Worm (Caenorhabditis elegans): ENCODE data around the gene F02C9.2.
A peak's percentile ranks its signal among the peaks of the same experiment; 100 is the strongest.

F02C9.2 gene

DNA sequence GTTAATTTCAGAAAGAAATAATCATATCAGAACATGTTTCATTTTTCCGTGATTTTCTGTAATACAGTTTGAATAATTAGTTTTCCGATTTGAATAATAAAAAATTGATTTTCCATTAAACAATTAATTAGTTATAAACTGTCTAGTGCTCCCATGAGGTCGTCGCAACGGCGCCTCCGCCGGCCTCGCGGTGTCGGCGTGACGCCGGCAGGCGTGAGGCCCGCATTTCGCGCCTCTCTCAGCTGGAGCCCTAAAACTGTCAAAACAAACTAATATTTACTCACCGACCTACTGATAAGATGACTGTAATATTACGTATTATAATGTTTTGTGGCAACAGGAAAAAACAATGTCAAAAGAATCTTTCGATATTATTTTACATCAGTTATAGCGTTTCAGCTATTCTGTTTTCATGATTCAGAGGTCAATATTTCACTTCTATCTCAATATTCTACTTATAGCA lies at the start of gene F02C9.2:
Gene F02C9.2, plus strand, starts transcription at position 413 of the 463 bp plus-strand sequence.
- TF ChIP-seq pha-4 (GFP tag; IDR thresholded peaks at IDR 0.05) (no peak), pha-4 (tag; optimal IDR thresholded peaks at IDR 0.05) (no peak), set-16 (GFP tag; IDR thresholded peaks at IDR 0.05) (peak; percentile 76)

- TF ChIP-seq F10B5.3 (tag; optimal IDR thresholded peaks at IDR 0.05) (no peak), Y48G9A.11 (GFP tag; IDR thresholded peaks at IDR 0.05) (no peak), pha-4 (GFP tag; IDR thresholded peaks at IDR 0.05) (no peak), pha-4 (tag; optimal IDR thresholded peaks at IDR 0.05) (no peak), mxl-2 (GFP tag; conservative IDR thresholded peaks at IDR 0.05) (no peak), hmg-1.1 (GFP tag; IDR thresholded peaks at IDR 0.05) (no peak), ztf-11 (tag; optimal IDR thresholded peaks at IDR 0.05) (no peak), mep-1 (tag; optimal IDR thresholded peaks at IDR 0.05) (no peak), dpl-1 (GFP tag; optimal IDR thresholded peaks at IDR 0.05) (no peak), F37D6.2 (tag; optimal IDR thresholded peaks at IDR 0.05) (no peak), cey-2 (tag; optimal IDR thresholded peaks at IDR 0.05; ENCODE audit: borderline replicate concordance, insufficient read depth) (no peak), gei-8 (GFP tag; optimal IDR thresholded peaks at IDR 0.05) (no peak), spr-1 (tag; optimal IDR thresholded peaks at IDR 0.05) (no peak), lin-13 (GFP tag; optimal IDR thresholded peaks at IDR 0.05) (no peak), egl-27 (tag; optimal IDR thresholded peaks at IDR 0.05) (no peak), attf-4 (tag; optimal IDR thresholded peaks at IDR 0.05) (no peak), nhr-11 (tag; optimal IDR thresholded peaks at IDR 0.05) (no peak), fkh-10 (GFP tag; optimal IDR thresholded peaks at IDR 0.05) (no peak)
Observed at ce11 chrV:3086260-3086659, 47.2 kb upstream of the F02C9.2 start, which contains the start of gene srt-8. TSS of gene srt-8 (plus strand) at chrV:3086560.

DNA sequence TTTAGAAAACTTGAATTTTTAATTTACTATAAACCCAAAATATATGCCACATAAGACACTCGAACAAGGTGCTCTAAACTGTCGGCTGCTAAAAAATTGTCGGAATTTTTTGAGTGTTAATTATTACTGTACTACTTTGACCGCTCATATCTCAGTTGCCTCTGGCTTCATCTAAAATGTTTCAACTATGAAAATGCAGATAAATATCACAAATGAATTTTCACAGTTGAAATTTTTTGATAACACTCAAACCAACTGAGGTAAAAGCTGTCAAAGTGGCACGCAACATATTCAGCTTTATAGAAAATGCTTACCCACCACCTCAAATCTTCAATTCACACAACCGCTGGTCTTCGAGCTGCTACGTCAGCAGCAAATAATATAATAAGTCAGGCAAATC lies 44.7 kb upstream of the F02C9.2 start, which contains the start of gene acs-21:
Gene acs-21, plus strand, starts transcription at position 301 of the 400 bp plus-strand sequence.
- no peak for TF ChIP-seq Y105C5A.15 (GFP tag; IDR thresholded peaks at IDR 0.05)
- TF ChIP-seq zip-2 (tag; optimal IDR thresholded peaks at IDR 0.05) = no peak
- TF ChIP-seq unc-130 (GFP tag; optimal IDR thresholded peaks at IDR 0.05) = no peak
- TF ChIP-seq ceh-62 (tag; optimal IDR thresholded peaks at IDR 0.05) = no peak

- TF ChIP-seq daf-16 (GFP tag; optimal IDR thresholded peaks at IDR 0.05) (no peak), daf-16 (tag; optimal IDR thresholded peaks at IDR 0.05) (peak; percentile 58), daf-8 (GFP tag; IDR thresholded peaks at IDR 0.05) (no peak), hlh-30 (tag; optimal IDR thresholded peaks at IDR 0.05; ENCODE audit: insufficient read depth) (peak; percentile 7), pqm-1 (tag; optimal IDR thresholded peaks at IDR 0.05) (peak; percentile 24), Y48G9A.11 (GFP tag; IDR thresholded peaks at IDR 0.05) (no peak), nhr-28 (tag; optimal IDR thresholded peaks at IDR 0.05) (peak; percentile 75), lir-3 (tag; optimal IDR thresholded peaks at IDR 0.05) (no peak), saeg-2 (GFP tag; IDR thresholded peaks at IDR 0.05) (no peak), vab-7 (GFP tag; IDR thresholded peaks at IDR 0.05) (no peak), mdl-1 (tag; optimal IDR thresholded peaks at IDR 0.05) (peak in 1 of 2 experiments; percentile 14), egl-43 (GFP tag; IDR thresholded peaks at IDR 0.05) (no peak)
Observed at ce11 chrV:3094351-3094750, 39.2 kb upstream of the F02C9.2 start, which contains the start of gene cyp-33C9. TSS of gene cyp-33C9 (minus strand) at chrV:3094561.

- TF ChIP-seq F26F4.8 (GFP tag; conservative IDR thresholded peaks at IDR 0.05) = no peak
- no peak for TF ChIP-seq nhr-76 (tag; optimal IDR thresholded peaks at IDR 0.05)
- no peak for TF ChIP-seq nhr-102 (tag; optimal IDR thresholded peaks at IDR 0.05)
- TF ChIP-seq set-16 (GFP tag; IDR thresholded peaks at IDR 0.05) = peak; percentile 83
- no peak for TF ChIP-seq nhr-28 (tag; optimal IDR thresholded peaks at IDR 0.05)
- TF ChIP-seq Y5F2A.4 (GFP tag; optimal IDR thresholded peaks at IDR 0.05) = no peak
- no peak for TF ChIP-seq hmg-1.1 (GFP tag; IDR thresholded peaks at IDR 0.05)
- TF ChIP-seq lir-3 (tag; optimal IDR thresholded peaks at IDR 0.05) = no peak
- no peak for TF ChIP-seq unc-62 (GFP tag; optimal IDR thresholded peaks at IDR 0.05 in 1 of 2)
- no peak for TF ChIP-seq unc-62 (tag; optimal IDR thresholded peaks at IDR 0.05)
- 0 out of 2 replicates have a peak, but pooled peaks have one; percentile 12 for TF ChIP-seq dmd-9 (GFP tag; IDR thresholded peaks at IDR 0.05)
- no peak for TF ChIP-seq ztf-11 (tag; optimal IDR thresholded peaks at IDR 0.05)
Observed at ce11 chrV:3100527-3100926, 33.0 kb upstream of the F02C9.2 start.
